Fruit fly (Drosophila melanogaster) whole organism, embryonic: Measurements from ENCODE around the gene tws.
A peak's percentile ranks its signal among the peaks of the same experiment; 100 is the strongest.

Experiments
- Ada2b ChIP-seq: fragments of 200-800 bp; sonication (Bioruptor generic); IDR thresholded peaks from 2 replicates; pipeline ENCODE4 v1.3.6; 2022; ENCODE audit warnings: missing biosample characterization, missing genetic modification characterization
- CG10462 ChIP-seq: fragments of 200-800 bp; sonication (Bioruptor generic); optimal IDR thresholded peaks from 2 replicates; lab custom pipeline; 2016; ENCODE audit warnings: missing biosample characterization, missing genetic modification characterization
- CG10654 ChIP-seq: fragments of 200-800 bp; sonication (Bioruptor generic); optimal IDR thresholded peaks from 2 replicates; lab custom pipeline; 2016; ENCODE audit warnings: missing biosample characterization, missing genetic modification characterization
- CG10959 ChIP-seq: fragments of 200-800 bp; sonication (Bioruptor generic); IDR thresholded peaks from 2 replicates; pipeline ENCODE4 v1.3.6; 2022; ENCODE audit warnings: missing biosample characterization, missing genetic modification characterization
- CG11695 ChIP-seq: fragments of 200-800 bp; sonication (Bioruptor generic); IDR thresholded peaks from 3 replicates; pipeline ENCODE4 v1.3.6; 2022; ENCODE audit warnings: missing biosample characterization, missing genetic modification characterization
- CG13287 ChIP-seq: fragments of 200-800 bp; sonication (Bioruptor generic); IDR thresholded peaks from 2 replicates; pipeline ENCODE4 v1.3.6; 2022; ENCODE audit warnings: missing biosample characterization, missing genetic modification characterization; ENCODE audit not compliant: partially characterized antibody
- CG13424 ChIP-seq: fragments of 200-800 bp; sonication (Bioruptor generic); optimal IDR thresholded peaks from 2 replicates; lab custom pipeline; 2019; ENCODE audit warnings: missing biosample characterization, mild to moderate bottlenecking, missing genetic modification characterization, moderate library complexity
- CG14014 ChIP-seq: fragments of 200-800 bp; sonication (Bioruptor generic); IDR thresholded peaks from 2 replicates; pipeline ENCODE4 v1.3.6; 2022; ENCODE audit warnings: missing biosample characterization, missing genetic modification characterization
- CG15011 ChIP-seq: fragments of 200-800 bp; sonication (Bioruptor generic); optimal IDR thresholded peaks from 3 replicates; lab custom pipeline; 2018; ENCODE audit warnings: missing biosample characterization, mild to moderate bottlenecking, missing genetic modification characterization
- CG15514 ChIP-seq: fragments of 200-800 bp; sonication (Bioruptor generic); optimal IDR thresholded peaks from 3 replicates; lab custom pipeline; 2017; ENCODE audit warnings: missing biosample characterization, missing genetic modification characterization, mild to moderate bottlenecking, moderate library complexity, missing genetic modification reagents
- CG2116 ChIP-seq: fragments of 200-800 bp; sonication (Bioruptor generic); optimal IDR thresholded peaks from 3 replicates; lab custom pipeline; 2018; ENCODE audit warnings: missing biosample characterization, mild to moderate bottlenecking, missing genetic modification characterization
- CG31388 ChIP-seq: fragments of 200-800 bp; sonication (Bioruptor generic); optimal IDR thresholded peaks from 2 replicates; lab custom pipeline; 2016; ENCODE audit warnings: missing biosample characterization, missing genetic modification characterization
- CG32532 ChIP-seq: fragments of 200-800 bp; sonication (Bioruptor generic); IDR thresholded peaks from 2 replicates; pipeline ENCODE4 v1.3.6; 2022; ENCODE audit warnings: missing biosample characterization, missing genetic modification characterization
- CG4854 ChIP-seq: fragments of 200-800 bp; sonication (Bioruptor generic); optimal IDR thresholded peaks from 2 replicates; lab custom pipeline; 2016; ENCODE audit warnings: missing biosample characterization, missing genetic modification characterization, inconsistent platforms
- CG6791 ChIP-seq: fragments of 200-800 bp; sonication (Bioruptor generic); IDR thresholded peaks from 3 replicates; pipeline ENCODE4 v1.3.6; 2022; ENCODE audit warnings: missing biosample characterization, missing genetic modification characterization; ENCODE audit not compliant: partially characterized antibody
- CG9817 ChIP-seq: fragments of 200-800 bp; sonication (Bioruptor generic); optimal IDR thresholded peaks from 2 replicates; lab custom pipeline; 2018; ENCODE audit warnings: missing biosample characterization, mild to moderate bottlenecking, missing genetic modification characterization, moderate library complexity
- HLH54F ChIP-seq: fragments of 200-800 bp; sonication (Bioruptor generic); optimal IDR thresholded peaks from 3 replicates; lab custom pipeline; 2016; ENCODE audit warnings: missing biosample characterization, missing genetic modification characterization
- Hmx ChIP-seq: fragments of 200-800 bp; sonication (Bioruptor generic); optimal IDR thresholded peaks from 2 replicates; lab custom pipeline; 2016; ENCODE audit warnings: missing biosample characterization, missing genetic modification characterization
- Hsf ChIP-seq: fragments of 200-800 bp; sonication (Bioruptor generic); optimal IDR thresholded peaks from 3 replicates; lab custom pipeline; 2016; ENCODE audit warnings: missing biosample characterization, missing genetic modification characterization
- MESR4 ChIP-seq: fragments of 200-800 bp; sonication (Bioruptor generic); optimal IDR thresholded peaks from 2 replicates; lab custom pipeline; 2018; ENCODE audit warnings: missing biosample characterization, mild to moderate bottlenecking, missing genetic modification characterization, moderate library complexity
- Opbp ChIP-seq: fragments of 200-800 bp; sonication (Bioruptor generic); IDR thresholded peaks from 3 replicates; pipeline ENCODE4 v1.3.6; 2022; ENCODE audit warnings: missing biosample characterization, missing genetic modification characterization; ENCODE audit not compliant: partially characterized antibody
- Ptx1 ChIP-seq: fragments of 200-800 bp; sonication (Bioruptor generic); IDR thresholded peaks from 2 replicates; pipeline ENCODE4 v1.3.6; 2022; ENCODE audit warnings: missing biosample characterization, missing genetic modification characterization
- Six4 ChIP-seq: fragments of 200-800 bp; sonication (Bioruptor generic); optimal IDR thresholded peaks from 2 replicates; lab custom pipeline; 2016; ENCODE audit warnings: missing biosample characterization, missing genetic modification characterization
- Sox100B ChIP-seq: fragments of 200-800 bp; sonication (Bioruptor generic); optimal IDR thresholded peaks from 3 replicates; lab custom pipeline; 2018; ENCODE audit warnings: missing biosample characterization, mild to moderate bottlenecking, missing genetic modification characterization
- aop ChIP-seq: fragments of 200-800 bp; sonication (Bioruptor generic); IDR thresholded peaks from 2 replicates; pipeline ENCODE4 v1.3.6; 2022; ENCODE audit warnings: missing biosample characterization, missing genetic modification characterization
- ato ChIP-seq: fragments of 200-800 bp; sonication (Bioruptor generic); IDR thresholded peaks from 2 replicates; pipeline ENCODE4 v1.3.6; 2022; ENCODE audit warnings: missing biosample characterization, missing genetic modification characterization; ENCODE audit not compliant: partially characterized antibody
- bab2 ChIP-seq: fragments of 200-800 bp; sonication (Bioruptor generic); optimal IDR thresholded peaks from 2 replicates; lab custom pipeline; 2016; ENCODE audit warnings: missing biosample characterization, missing genetic modification characterization
- dm ChIP-seq: fragments of 200-800 bp; sonication (Bioruptor generic); optimal IDR thresholded peaks from 3 replicates; lab custom pipeline; 2016; ENCODE audit warnings: missing biosample characterization, missing genetic modification characterization
- fd3F ChIP-seq: fragments of 200-800 bp; sonication (Bioruptor generic); optimal IDR thresholded peaks from 2 replicates; lab custom pipeline; 2018; ENCODE audit warnings: missing biosample characterization, mild to moderate bottlenecking, missing genetic modification characterization, moderate library complexity
- ftz-f1 ChIP-seq: fragments of 200-800 bp; sonication (Bioruptor generic); optimal IDR thresholded peaks from 2 replicates; lab custom pipeline; 2016; ENCODE audit warnings: missing biosample characterization, missing genetic modification characterization
- gfzf ChIP-seq: fragments of 200-800 bp; sonication (Bioruptor generic); optimal IDR thresholded peaks from 2 replicates; lab custom pipeline; 2016; ENCODE audit warnings: missing biosample characterization, mild to moderate bottlenecking, missing genetic modification characterization, moderate library complexity
- gsb-n ChIP-seq: fragments of 200-800 bp; sonication (Bioruptor generic); optimal IDR thresholded peaks from 3 replicates; lab custom pipeline; 2018; ENCODE audit warnings: missing biosample characterization, mild to moderate bottlenecking, missing genetic modification characterization
- her ChIP-seq: fragments of 200-800 bp; sonication (Bioruptor generic); optimal IDR thresholded peaks from 2 replicates; lab custom pipeline; 2016; ENCODE audit warnings: missing biosample characterization, missing genetic modification characterization
- inv ChIP-seq: fragments of 200-800 bp; sonication (Bioruptor generic); IDR thresholded peaks from 2 replicates; pipeline ENCODE4 v1.3.6; 2022; ENCODE audit warnings: missing biosample characterization, missing genetic modification characterization; ENCODE audit not compliant: partially characterized antibody
- nom ChIP-seq: fragments of 200-800 bp; sonication (Bioruptor generic); optimal IDR thresholded peaks from 2 replicates; lab custom pipeline; 2017; ENCODE audit warnings: missing biosample characterization, missing genetic modification characterization, mild to moderate bottlenecking, moderate library complexity, missing genetic modification reagents
- oc ChIP-seq: fragments of 200-800 bp; sonication (Bioruptor generic); optimal IDR thresholded peaks from 2 replicates; lab custom pipeline; 2018; ENCODE audit warnings: missing biosample characterization, mild to moderate bottlenecking, missing genetic modification characterization, moderate library complexity
- pho ChIP-seq: fragments of 200-800 bp; sonication (Bioruptor generic); optimal IDR thresholded peaks from 2 replicates; lab custom pipeline; 2016; ENCODE audit warnings: missing biosample characterization, missing genetic modification characterization
- pnt ChIP-seq: fragments of 200-800 bp; sonication (Bioruptor generic); optimal IDR thresholded peaks from 3 replicates; lab custom pipeline; 2016; ENCODE audit warnings: missing biosample characterization, missing genetic modification characterization
- prd ChIP-seq, 3 experiments: fragments of >200 bp in 2 of 3; fragments of 200-800 bp in 1 of 3; sonication (Bioruptor generic) in 1 of 3; optimal IDR thresholded peaks in 2 of 3; IDR thresholded peaks in 1 of 3; 2 replicates in 2 of 3; 3 replicates in 1 of 3; pipeline versions ENCODE4 v1.3.6 to Lab custom; 2017 to 2022; ENCODE audit warnings: missing biosample characterization in 1 of 3, missing genetic modification characterization in 1 of 3
- row ChIP-seq: fragments of 200-800 bp; sonication (Bioruptor generic); IDR thresholded peaks from 3 replicates; pipeline ENCODE4 v1.3.6; 2022; ENCODE audit warnings: missing biosample characterization, missing genetic modification characterization
- sens ChIP-seq: fragments of 200-800 bp; sonication (Bioruptor generic); peaks from one replicate; lab custom pipeline; 2016; ENCODE audit warnings: missing biosample characterization, missing genetic modification characterization
- stwl ChIP-seq: fragments of 200-800 bp; sonication (Bioruptor generic); optimal IDR thresholded peaks from 3 replicates; lab custom pipeline; 2018; ENCODE audit warnings: missing biosample characterization, mild to moderate bottlenecking, missing genetic modification characterization, moderate library complexity
- tin ChIP-seq: fragments of 200-800 bp; sonication (Bioruptor generic); optimal IDR thresholded peaks from 3 replicates; lab custom pipeline; 2016; ENCODE audit warnings: missing biosample characterization, missing genetic modification characterization
- unc-4 ChIP-seq: fragments of 200-800 bp; sonication (Bioruptor generic); IDR thresholded peaks from 2 replicates; pipeline ENCODE4 v1.3.6; 2022; ENCODE audit warnings: missing biosample characterization, missing genetic modification characterization; ENCODE audit not compliant: partially characterized antibody
- vnd ChIP-seq: fragments of 200-800 bp; sonication (Bioruptor generic); IDR thresholded peaks from 3 replicates; pipeline ENCODE4 v1.3.6; 2022; ENCODE audit warnings: missing biosample characterization, missing genetic modification characterization; ENCODE audit not compliant: partially characterized antibody
- vvl ChIP-seq: fragments of 200-800 bp; sonication (Bioruptor generic); IDR thresholded peaks from 2 replicates; pipeline ENCODE4 v1.3.6; 2022; ENCODE audit warnings: missing biosample characterization, missing genetic modification characterization
- z ChIP-seq: fragments of 200-800 bp; sonication (Bioruptor generic); IDR thresholded peaks from 3 replicates; pipeline ENCODE4 v1.3.6; 2022; ENCODE audit warnings: missing biosample characterization, missing genetic modification characterization
- zen2 ChIP-seq: fragments of 200-800 bp; sonication (Bioruptor generic); IDR thresholded peaks from 3 replicates; pipeline ENCODE4 v1.3.6; 2022; ENCODE audit warnings: missing biosample characterization, missing genetic modification characterization; ENCODE audit not compliant: partially characterized antibody
- zfh2 ChIP-seq: fragments of 200-800 bp; sonication (Bioruptor generic); optimal IDR thresholded peaks from 2 replicates; lab custom pipeline; 2016; ENCODE audit warnings: missing biosample characterization, missing genetic modification characterization

The tws gene

DNA sequence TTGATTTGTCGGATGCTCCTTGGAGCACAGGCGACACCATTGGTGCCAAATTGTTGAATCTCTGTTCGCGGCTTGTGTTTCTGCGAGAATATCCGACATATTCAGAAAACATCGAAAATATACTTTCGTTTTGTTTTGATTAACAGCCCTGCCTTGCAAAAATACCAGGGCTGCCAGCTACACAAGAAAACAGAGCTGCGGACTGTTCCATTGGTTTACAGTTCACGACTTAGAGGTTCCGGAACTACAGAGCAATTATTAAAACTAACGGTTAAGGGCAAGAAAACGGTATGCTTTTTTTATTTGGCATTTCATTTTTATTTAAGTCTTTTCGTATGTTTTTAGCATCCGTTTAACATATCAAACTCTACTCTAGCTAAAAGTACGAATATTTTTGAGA lies 21.6 kb upstream of the tws start, which contains the start of gene CG6254 (continued):
- TF ChIP-seq CG32532 (peak; percentile 64), ftz-f1 (GFP tag; lab: Kevin White, UChicago) (peak; percentile 76), CG9817 (peak; percentile 32), CG13287 (GFP tag; lab: Robert Waterston, UW) (peak; percentile 68), bab2 (GFP tag; lab: Kevin White, UChicago) (peak; percentile 1), gfzf (GFP tag; lab: Kevin White, UChicago) (peak; percentile 28), dm (GFP tag; lab: Kevin White, UChicago) (peak; percentile 31), prd (optimal IDR thresholded peaks at IDR 0.05; lab: Kevin White, UChicago) (no peak), prd (GFP tag; IDR thresholded peaks at IDR 0.05; lab: Robert Waterston, UW) (0 out of 3 replicates have a peak, but pooled peaks have one; percentile 37), vvl (GFP tag; lab: Robert Waterston, UW) (peak; percentile 77), unc-4 (GFP tag; lab: Robert Waterston, UW) (0 out of 2 replicates have a peak, but pooled peaks have one; percentile 30), pho (GFP tag; lab: Kevin White, UChicago) (peak; percentile 43), CG31388 (GFP tag; lab: Kevin White, UChicago) (no peak), Opbp (GFP tag; lab: Robert Waterston, UW) (0 out of 3 replicates have a peak, but pooled peaks have one; percentile 34), inv (GFP tag; lab: Robert Waterston, UW) (peak; percentile 28; the same call in 1 of the 2 replicates), zfh2 (GFP tag; lab: Kevin White, UChicago) (peak; percentile 50), vnd (peak; percentile 28; the same call in 1 of the 3 replicates), zen2 (GFP tag; lab: Robert Waterston, UW) (0 out of 3 replicates have a peak, but pooled peaks have one; percentile 24), oc (no peak), CG15514 (GFP tag; lab: Kevin White, UChicago) (peak; percentile 100), Ada2b (GFP tag; lab: Robert Waterston, UW) (0 out of 2 replicates have a peak, but pooled peaks have one; percentile 8), CG10462 (GFP tag; lab: Kevin White, UChicago) (peak; percentile 14), Hsf (GFP tag; lab: Kevin White, UChicago) (peak; percentile 34), CG6791 (GFP tag; lab: Robert Waterston, UW) (peak; percentile 47; the same call in 1 of the 3 replicates), z (GFP tag; lab: Robert Waterston, UW) (no peak), row (GFP tag; lab: Robert Waterston, UW) (peak; percentile 90), CG14014 (peak; percentile 64; the same call in 1 of the 2 replicates), CG10654 (GFP tag; lab: Kevin White, UChicago) (peak; percentile 18), ato (GFP tag; lab: Robert Waterston, UW) (peak; percentile 60; the same call in 1 of the 2 replicates), sens (GFP tag; lab: Kevin White, UChicago) (peak; percentile 58), stwl (peak; percentile 88), nom (GFP tag; lab: Kevin White, UChicago) (no peak), fd3F (GFP tag; lab: Kevin White, UChicago) (peak; percentile 23), CG15011 (no peak), CG2116 (GFP tag; lab: Kevin White, UChicago) (peak; percentile 54), CG13424 (peak; percentile 52), CG10959 (GFP tag; lab: Robert Waterston, UW) (no peak), Six4 (GFP tag; lab: Kevin White, UChicago) (no peak), pnt (GFP tag; lab: Kevin White, UChicago) (peak; percentile 12), HLH54F (GFP tag; lab: Kevin White, UChicago) (peak; percentile 10), CG11695 (GFP tag; lab: Robert Waterston, UW) (0 out of 3 replicates have a peak, but pooled peaks have one; percentile 7), gsb-n (tag; lab: Kevin White, UChicago) (no peak), Ptx1 (GFP tag; lab: Robert Waterston, UW) (peak; percentile 32; the same call in 1 of the 2 replicates), her (peak; percentile 33), aop (0 out of 2 replicates have a peak, but pooled peaks have one; percentile 27), CG4854 (GFP tag; lab: Kevin White, UChicago) (peak; percentile 15), Hmx (GFP tag; lab: Kevin White, UChicago) (no peak), Sox100B (GFP tag; lab: Kevin White, UChicago) (no peak), MESR4 (GFP tag; lab: Kevin White, UChicago) (peak; percentile 57), tin (peak; percentile 47)
